Worm (Caenorhabditis elegans) whole organism, dauer: ENCODE measurements around the gene czw-1.
"Not testable (repeated sequence)": the region's sequence is repeated elsewhere in the genome, so short reads cannot be mapped to it uniquely, and the experiment has no call there.

ENCODE experiments used
- unc-62 ChIP-seq: sonication (generic microtip); optimal IDR thresholded peaks from 2 replicates; lab custom pipeline; 2017; ENCODE audit warnings: missing biosample characterization, missing genetic modification reagents, missing genetic modification characterization

The czw-1 gene

DNA sequence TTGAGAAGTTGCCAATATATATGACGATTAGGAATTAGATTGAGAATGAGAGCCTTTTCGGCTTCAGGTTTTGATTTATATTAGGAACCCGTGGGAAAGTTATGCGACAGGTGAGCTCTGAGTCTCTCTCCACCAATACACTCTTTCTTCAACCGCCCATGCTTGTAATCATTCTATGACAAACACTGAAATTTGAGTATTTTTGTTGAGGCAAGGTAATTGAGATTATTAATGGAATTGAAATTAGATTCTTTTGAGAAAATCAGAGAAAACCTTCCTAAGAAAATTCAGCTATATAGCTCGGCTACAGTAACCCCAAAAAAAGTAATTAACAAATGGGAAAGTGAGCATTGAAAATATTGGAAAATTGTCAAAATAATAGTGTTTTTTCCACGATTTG is 9.2 kb upstream of the czw-1 start, which contains the start of gene ceh-19:
ceh-19 (minus strand) TSS at position 101 of the 400 bp plus-strand sequence.
- no peak for TF ChIP-seq unc-62 (GFP tag; lab: Kevin White, UChicago)

DNA sequence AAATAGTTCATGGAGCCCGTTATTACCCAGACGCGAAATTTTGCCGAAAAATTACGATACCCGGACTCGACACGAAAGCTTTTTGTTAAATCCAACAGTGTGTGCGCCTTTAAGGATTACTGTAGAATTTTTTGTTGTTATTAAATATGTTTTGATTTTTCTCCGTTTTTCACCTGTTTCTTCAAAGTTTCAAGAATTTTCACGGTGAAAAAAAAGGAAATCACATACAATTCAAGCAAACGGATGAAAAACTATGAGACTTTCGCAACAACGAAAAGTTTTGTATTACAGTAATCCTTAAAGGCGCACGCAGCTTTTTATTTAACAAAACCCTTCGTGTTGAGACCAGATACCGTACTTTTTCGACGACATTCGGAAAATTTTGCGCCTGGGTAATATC is 7.4 kb upstream of the czw-1 start:
- TF ChIP-seq unc-62 (GFP tag; lab: Kevin White, UChicago) = no peak

DNA sequence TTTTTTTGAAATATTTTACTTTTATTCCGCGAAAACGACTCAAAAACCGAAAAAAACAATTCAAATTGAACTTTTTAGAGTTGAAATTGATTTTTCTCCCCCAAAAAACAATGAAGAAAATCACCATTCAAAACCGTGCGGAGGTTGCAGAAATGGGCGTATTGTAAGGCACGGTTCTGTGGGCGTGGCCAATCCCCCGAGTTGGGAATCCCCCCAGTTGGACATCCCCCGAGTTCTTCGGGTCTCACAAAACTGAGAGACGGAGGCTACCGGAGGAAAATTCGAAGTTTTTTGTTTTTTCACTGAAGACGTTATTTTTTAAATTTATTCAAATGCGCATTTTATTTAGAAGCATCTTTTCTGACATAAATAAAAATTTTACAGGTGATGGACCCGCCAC is 1.7 kb upstream of the czw-1 start, which contains the start of gene mcm-3AP:
mcm-3AP (plus strand) TSS at position 383 of the 400 bp plus-strand sequence.
- TF ChIP-seq unc-62 (GFP tag; lab: Kevin White, UChicago) = not testable (repeated sequence)

DNA sequence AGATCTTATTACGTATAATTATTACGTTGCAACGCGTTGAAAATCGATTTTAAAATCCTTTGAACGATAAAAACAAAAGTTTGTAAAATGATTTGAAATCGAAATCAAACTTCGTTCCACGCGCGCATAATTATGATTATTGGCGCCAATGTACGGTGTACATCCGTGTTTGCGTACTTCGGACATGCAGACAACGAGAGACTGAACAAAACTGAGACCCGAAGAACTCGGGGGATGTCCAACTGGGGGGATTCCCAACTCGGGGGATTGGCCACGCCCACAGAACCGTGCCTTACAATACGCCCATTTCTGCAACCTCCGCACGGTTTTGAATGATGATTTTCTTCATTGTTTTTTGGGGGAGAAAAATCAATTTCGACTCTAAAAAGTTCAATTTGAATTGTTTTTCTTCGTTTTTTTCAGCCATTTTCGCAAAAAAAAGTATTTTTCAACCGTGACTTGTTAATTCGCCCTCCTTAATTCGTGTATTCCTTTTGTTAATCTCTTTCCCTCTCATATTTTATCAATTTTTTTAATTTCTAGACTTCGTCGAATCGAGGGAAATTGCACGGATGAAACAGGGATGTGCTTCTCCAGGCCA is 374 bp upstream of the czw-1 start, which contains the start of gene F20D12.12:
F20D12.12 (plus strand) TSS at position 542 of the 601 bp plus-strand sequence.
- not testable (repeated sequence) for TF ChIP-seq unc-62 (GFP tag; lab: Kevin White, UChicago)

DNA sequence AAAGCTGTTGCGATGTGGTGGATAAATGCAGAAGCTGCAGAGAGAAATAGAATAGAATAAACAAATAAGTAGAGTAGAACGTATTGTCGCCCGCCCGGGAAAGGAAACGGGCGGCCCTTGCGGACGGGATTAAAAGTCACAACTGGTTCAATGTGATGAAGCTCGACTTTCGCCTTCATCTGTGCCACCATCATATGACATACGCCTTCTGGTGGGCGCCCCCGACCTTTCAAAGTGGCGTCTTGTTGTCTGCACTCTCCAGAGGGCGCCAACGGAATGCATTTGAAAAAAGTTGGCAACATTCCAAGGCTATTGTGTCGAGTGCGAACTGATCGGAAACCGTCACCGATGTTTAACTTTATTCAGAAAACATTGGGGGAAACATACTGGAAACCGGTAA is 3.4 kb downstream of the czw-1 start:
- TF ChIP-seq unc-62 (GFP tag; lab: Kevin White, UChicago) = no peak

DNA sequence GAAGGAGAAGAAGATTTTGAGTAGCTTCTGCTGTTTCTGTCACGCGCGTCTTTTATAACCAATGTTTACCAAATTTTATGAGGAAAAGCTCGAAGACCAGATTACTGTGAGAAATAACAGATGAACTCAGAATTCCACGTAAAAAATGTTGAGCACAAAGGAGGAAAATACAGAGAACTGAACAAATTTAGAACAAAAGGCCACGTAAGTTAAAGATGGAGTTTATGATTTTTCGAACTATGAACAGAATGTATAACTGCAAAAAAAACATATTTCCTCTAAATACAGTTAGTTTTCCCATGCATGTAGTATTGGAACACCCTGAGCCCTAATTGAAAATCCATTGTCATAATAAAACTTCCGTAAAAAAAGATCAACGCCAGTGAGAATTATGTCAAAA is 5.7 kb downstream of the czw-1 start, which contains the start of gene exc-9:
exc-9 (minus strand) TSS at position 101 of the 400 bp plus-strand sequence.
- TF ChIP-seq unc-62 (GFP tag; lab: Kevin White, UChicago) = no peak

DNA sequence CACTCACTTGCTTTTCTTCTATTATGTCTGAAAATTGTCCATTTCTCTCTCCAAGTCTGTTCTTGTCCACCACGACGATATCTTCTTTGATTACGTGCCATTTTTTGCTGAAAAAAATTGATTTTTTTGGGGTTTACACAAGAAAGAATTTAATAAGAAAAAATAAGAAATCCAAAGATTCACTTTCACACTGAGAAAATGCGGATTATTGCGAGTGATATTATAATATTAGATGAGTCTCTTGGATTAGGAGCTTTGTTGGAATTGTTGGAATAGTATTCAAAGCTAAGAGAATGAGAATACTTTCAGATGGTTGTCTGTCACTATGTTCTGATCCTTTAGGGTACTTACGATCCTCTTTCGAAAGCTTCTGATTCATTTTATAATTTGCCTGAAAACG is 7.8 kb downstream of the czw-1 start, which contains the start of gene F20D12.7:
F20D12.7 (minus strand) TSS at position 101 of the 400 bp plus-strand sequence.
- TF ChIP-seq unc-62 (GFP tag; lab: Kevin White, UChicago) = no peak

DNA sequence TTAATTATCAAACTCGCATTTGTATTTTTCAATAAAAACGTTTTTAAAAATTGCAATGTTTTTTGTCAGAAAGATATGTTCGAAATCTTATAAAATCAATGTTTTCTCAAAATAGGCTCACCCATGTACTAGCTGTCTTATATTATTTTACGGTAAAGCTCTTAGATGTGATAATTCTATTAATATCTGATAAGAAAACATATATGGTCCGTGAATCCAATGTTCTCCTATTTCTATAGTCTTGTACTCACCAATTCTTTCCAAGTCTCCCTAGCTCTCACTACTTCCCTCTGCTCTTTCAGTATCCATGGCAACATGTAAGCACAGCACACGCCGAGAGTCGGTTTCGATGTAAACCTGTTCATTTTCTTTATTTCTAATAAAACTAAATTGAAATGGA is 12.9 kb downstream of the czw-1 start, which contains the start of gene bbs-2:
bbs-2 (plus strand) TSS at position 301 of the 400 bp plus-strand sequence.
- no peak for TF ChIP-seq unc-62 (GFP tag; lab: Kevin White, UChicago)

DNA sequence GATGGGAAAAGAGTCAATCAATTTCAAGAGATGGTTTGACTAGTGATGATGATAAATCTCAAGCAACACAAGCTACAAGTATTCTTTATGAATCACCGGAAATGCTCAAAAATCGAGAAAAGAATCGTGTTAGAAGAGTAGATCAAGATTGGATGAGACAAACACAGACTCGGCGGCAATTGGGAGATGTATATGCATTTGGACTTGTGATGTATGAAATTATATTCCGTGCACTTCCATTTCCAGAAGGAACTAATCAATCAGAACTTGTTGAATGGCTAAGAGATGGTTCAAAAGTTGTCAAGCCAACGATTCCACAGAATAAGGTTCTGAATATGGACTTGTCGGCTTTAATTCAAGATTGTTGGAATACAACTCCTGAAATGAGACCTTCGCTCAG is 14.8 kb downstream of the czw-1 start:
- TF ChIP-seq unc-62 (GFP tag; lab: Kevin White, UChicago) = no peak

DNA sequence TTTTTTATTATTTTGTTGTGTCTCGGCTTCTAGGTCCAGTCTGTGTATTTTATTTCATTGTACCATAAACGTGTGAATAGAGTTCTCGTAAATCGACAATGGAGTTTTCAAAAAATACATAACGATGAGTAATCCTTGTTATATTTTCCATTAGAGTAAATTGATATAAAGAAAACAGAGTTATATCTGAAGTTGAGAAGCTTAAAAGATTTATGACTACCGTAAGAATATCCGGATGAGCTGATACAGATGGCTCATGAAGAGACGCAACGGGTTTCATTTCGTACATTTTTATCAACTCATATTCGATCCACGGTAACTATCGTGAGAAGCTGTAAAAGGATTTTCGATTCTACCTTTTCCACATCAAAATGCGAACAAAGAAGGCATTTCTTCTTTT is 18.8 kb downstream of the czw-1 start, which contains the start of gene gcy-8:
gcy-8 (plus strand) TSS at position 301 of the 400 bp plus-strand sequence.
- no peak for TF ChIP-seq unc-62 (GFP tag; lab: Kevin White, UChicago)

DNA sequence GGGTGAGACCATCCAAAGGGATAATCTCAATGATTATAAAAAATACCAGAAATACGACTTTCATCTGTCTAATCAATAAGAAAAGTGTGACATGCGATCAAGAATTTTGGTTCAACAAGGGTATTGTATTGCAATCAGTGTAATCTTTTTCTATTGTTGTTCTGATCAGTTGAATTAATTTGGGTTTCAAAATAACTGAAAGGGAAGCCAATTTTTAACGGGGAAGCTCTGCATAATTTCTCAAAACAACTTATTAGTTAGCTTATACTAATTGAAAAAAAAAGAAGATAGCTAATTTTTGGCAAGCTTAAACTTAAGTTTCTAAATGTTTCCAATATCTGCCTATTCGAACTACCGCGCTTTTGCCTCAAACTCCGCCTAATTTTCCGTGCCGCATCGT is 19.4 kb downstream of the czw-1 start, which contains the start of gene C49H3.12:
C49H3.12 (minus strand) TSS at position 101 of the 400 bp plus-strand sequence.
- no peak for TF ChIP-seq unc-62 (GFP tag; lab: Kevin White, UChicago)

DNA sequence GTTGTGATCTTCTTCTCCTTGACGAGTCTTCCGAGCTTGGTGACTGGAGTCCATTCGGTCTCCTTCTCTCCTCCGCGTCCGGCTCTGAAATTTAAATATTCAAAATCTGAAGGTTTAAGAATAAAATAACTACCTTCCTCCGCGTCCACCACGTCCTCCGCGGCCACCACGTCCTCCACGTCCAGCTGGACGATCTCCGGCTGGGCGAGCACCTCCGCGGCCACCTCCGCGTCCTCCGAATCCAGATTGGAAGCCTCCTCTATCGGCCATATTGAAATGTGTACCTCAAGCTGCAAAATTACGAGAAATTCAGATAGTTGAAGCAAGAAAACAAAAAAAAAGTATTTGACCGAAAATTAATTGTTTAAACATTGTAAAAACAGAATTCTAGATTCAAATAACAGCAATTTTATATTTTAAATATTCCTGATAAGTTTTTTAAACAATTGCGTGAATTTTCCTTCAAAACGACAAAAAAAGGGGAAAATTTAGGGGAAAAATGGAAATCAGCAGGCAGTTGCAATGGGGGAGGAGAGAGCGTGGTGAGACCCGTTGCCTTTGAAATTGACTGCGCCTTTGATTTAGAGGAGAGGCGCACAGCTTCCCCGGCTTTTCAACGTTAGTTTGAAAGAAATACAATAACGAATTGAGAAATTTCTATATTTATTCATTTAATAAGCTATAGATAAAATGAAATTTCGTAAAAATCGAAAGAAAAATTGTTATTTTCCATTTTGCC is 20.4 kb downstream of the czw-1 start, which contains the start of gene rps-2:
rps-2 (minus strand) TSS at position 290 of the 739 bp plus-strand sequence.
- no peak for TF ChIP-seq unc-62 (GFP tag; lab: Kevin White, UChicago)

DNA sequence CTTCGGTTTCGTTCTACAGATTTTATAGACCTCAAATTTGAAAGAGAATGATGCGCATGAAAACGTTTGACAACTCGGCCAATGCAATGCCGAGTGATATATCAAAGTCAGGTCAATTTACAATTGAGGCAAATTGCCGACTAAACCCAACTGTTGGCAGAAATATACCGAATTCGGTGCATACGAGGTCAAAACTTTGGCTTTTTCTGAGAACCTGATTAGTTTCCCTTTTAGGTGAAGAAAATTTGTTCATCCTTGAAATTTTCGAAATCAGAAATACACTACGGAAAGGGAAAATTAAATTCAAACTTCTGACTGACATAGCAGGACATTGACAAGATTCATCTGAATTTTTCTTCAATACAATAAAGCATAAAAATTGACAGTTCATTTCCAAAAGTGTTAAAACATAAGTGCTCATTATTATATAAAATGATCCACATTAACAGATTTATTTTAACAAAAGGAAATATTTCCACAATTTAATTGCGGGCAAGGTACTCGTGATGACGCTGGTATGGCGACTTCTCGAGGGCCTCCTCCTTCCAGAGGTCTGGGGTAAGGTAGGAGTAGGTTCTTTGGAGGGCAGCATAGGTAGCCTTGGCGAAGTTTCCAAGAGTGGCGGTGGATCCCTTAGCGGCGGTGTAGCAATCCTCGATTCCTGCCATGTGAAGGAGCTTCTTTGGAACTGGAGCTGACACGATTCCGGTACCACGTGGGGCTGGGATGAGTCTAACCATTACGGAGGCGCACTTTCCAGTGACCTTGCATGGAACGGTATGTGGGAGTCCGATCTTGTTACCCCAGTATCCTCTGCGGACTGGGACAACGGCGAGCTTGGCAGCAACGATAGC is 21.4 kb downstream of the czw-1 start:
- no peak for TF ChIP-seq unc-62 (GFP tag; lab: Kevin White, UChicago)

DNA sequence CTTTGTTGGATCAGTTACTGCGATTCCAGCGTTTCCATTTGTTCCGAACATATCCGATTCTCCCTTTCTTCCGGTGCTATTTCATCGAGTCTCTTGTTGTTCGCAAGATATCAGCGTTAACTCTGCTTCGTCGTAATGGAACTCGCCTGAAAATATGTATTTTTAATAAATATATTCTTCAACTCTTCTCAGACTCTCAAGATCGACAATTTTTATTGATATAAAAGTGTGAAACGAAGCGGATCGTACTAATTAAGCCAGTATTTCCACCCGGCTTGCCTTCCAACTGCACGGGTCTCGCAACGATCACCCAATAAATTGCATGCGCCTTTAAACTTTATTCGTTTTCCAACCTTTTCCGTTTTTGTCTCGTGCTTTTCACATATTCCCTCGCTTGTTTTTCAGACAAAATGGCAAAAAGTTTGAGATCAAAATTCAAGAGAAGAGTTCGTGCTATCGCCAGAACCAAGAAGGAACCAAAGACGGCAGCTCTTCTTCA is 22.6 kb downstream of the czw-1 start, which contains the start of the genes xpo-3 and C49H3.3:
xpo-3 (minus strand) TSS at position 51 of the 499 bp plus-strand sequence.
C49H3.3 (plus strand) TSS at position 369 of the 499 bp plus-strand sequence.
- TF ChIP-seq unc-62 (GFP tag; lab: Kevin White, UChicago) = no peak

DNA sequence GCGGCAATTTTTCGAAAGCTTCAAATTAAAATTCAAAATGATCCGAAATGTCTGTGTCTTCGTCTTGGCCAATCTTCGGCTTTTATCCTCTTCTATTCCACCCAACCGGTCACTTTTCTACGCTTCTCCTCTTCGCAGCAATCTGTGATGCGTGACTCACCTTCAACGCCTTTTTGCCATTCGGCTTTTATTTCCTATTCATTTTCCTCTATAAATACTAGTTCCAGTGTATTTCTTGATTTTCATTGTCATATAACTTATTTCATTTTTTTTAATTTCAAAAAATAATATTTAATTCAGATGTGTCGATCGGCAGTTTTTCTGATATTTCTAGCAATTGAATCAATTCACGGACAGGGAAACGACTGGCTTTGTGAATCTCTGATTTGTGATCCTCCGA is 26.5 kb downstream of the czw-1 start, which contains the start of gene C49H3.16:
C49H3.16 (plus strand) TSS at position 301 of the 400 bp plus-strand sequence.
- TF ChIP-seq unc-62 (GFP tag; lab: Kevin White, UChicago) = no peak
